Fruit fly (Drosophila melanogaster): Measurements from ENCODE around the gene Acsf2.

The Acsf2 gene

dm6 chr2L:5342119-5342817 is at the start of gene Acsf2 (continued):
- TF ChIP-seq Xrp1 (GFP tag; IDR thresholded peaks at IDR 0.05) = peak; percentile 86
- no peak for TF ChIP-seq Kr (GFP tag; optimal IDR thresholded peaks at IDR 0.05)
- TF ChIP-seq ttk (GFP tag; IDR thresholded peaks at IDR 0.05) = peak; percentile 85
- peak; percentile 89 for TF ChIP-seq CG3838 (GFP tag; optimal IDR thresholded peaks at IDR 0.05)
- peak; percentile 95 for TF ChIP-seq CG12744 (GFP tag; optimal IDR thresholded peaks at IDR 0.05)
- peak; percentile 97 for TF ChIP-seq CG10543 (GFP tag; optimal IDR thresholded peaks at IDR 0.05)
- peak; percentile 83 for TF ChIP-seq Six4 (GFP tag; optimal IDR thresholded peaks at IDR 0.05)
- no peak for TF ChIP-seq hth (optimal IDR thresholded peaks at IDR 0.05)
- peak; percentile 98 for TF ChIP-seq CG13296 (GFP tag; optimal IDR thresholded peaks at IDR 0.05)
- TF ChIP-seq Asciz (GFP tag; optimal IDR thresholded peaks at IDR 0.05) = peak; percentile 73
- peak; percentile 97 for TF ChIP-seq CG7556 (GFP tag; optimal IDR thresholded peaks at IDR 0.05)
- peak; percentile 94 for TF ChIP-seq CrebB (tag; optimal IDR thresholded peaks at IDR 0.05)
- peak; percentile 98 for TF ChIP-seq grau (tag; optimal IDR thresholded peaks at IDR 0.05)
- TF ChIP-seq zen (tag; optimal IDR thresholded peaks at IDR 0.05) = peak; percentile 80
- peak; percentile 5 for TF ChIP-seq wek (GFP tag; optimal IDR thresholded peaks at IDR 0.05)
- no peak for TF ChIP-seq usp (GFP tag; optimal IDR thresholded peaks at IDR 0.05)
- no peak for TF ChIP-seq ftz-f1 (GFP tag; optimal IDR thresholded peaks at IDR 0.05)
- no peak for TF ChIP-seq fd102C (GFP tag; optimal IDR thresholded peaks at IDR 0.05)
- TF ChIP-seq CkIIα-i1 (GFP tag; IDR thresholded peaks at IDR 0.05) = peak; percentile 80
- TF ChIP-seq sens-2 (GFP tag; IDR thresholded peaks at IDR 0.05) = peak; percentile 42; the same call in 1 of the 2 replicates
- TF ChIP-seq CG14050 (GFP tag; IDR thresholded peaks at IDR 0.05) = peak; percentile 89
- TF ChIP-seq MBD-R2 (GFP tag; IDR thresholded peaks at IDR 0.05) = peak; percentile 95
- no peak for TF ChIP-seq Opbp (GFP tag; IDR thresholded peaks at IDR 0.05; ENCODE audit: partially characterized antibody)
- TF ChIP-seq Doc2 (GFP tag; IDR thresholded peaks at IDR 0.05) = peak; percentile 86
- TF ChIP-seq Bgb (GFP tag; IDR thresholded peaks at IDR 0.05; ENCODE audit: partially characterized antibody) = no peak
- TF ChIP-seq HLHmδ (GFP tag; optimal IDR thresholded peaks at IDR 0.05) = no peak
- TF ChIP-seq ranshi (GFP tag; IDR thresholded peaks at IDR 0.05) = peak; percentile 97
- peak; percentile 93 for TF ChIP-seq CG16779 (GFP tag; IDR thresholded peaks at IDR 0.05)
- peak; percentile 24 to 56 for TF ChIP-seq insv (GFP tag; optimal IDR thresholded peaks at IDR 0.05)
- peak; percentile 99 for TF ChIP-seq pho (GFP tag; optimal IDR thresholded peaks at IDR 0.05)
- no peak for TF ChIP-seq lola (GFP tag; optimal IDR thresholded peaks at IDR 0.05)
- peak; percentile 95 to 97 for TF ChIP-seq Hr51 (GFP tag; optimal IDR thresholded peaks at IDR 0.05)
- TF ChIP-seq CG33213 (GFP tag; optimal IDR thresholded peaks at IDR 0.05) = peak; percentile 83
- TF ChIP-seq CG7963 (GFP tag; IDR thresholded peaks at IDR 0.05; ENCODE audit: partially characterized antibody) = no peak
- TF ChIP-seq nerfin-2 (GFP tag; IDR thresholded peaks at IDR 0.05; ENCODE audit: partially characterized antibody) = no peak
- peak; percentile 97 for TF ChIP-seq HHEX (GFP tag; optimal IDR thresholded peaks at IDR 0.05)
- TF ChIP-seq CG8765 (GFP tag; IDR thresholded peaks at IDR 0.05) = peak; percentile 89; the same call in 1 of the 2 replicates
- TF ChIP-seq danr (GFP tag; IDR thresholded peaks at IDR 0.05) = peak; percentile 92
- peak; percentile 93 for TF ChIP-seq emc (GFP tag; optimal IDR thresholded peaks at IDR 0.05)
- TF ChIP-seq CG5953 (GFP tag; IDR thresholded peaks at IDR 0.05) = peak; percentile 52; the same call in 1 of the 2 replicates
- peak; percentile 99 for TF ChIP-seq al (GFP tag; IDR thresholded peaks at IDR 0.05)
- peak; percentile 88 for TF ChIP-seq Max (GFP tag; optimal IDR thresholded peaks at IDR 0.05)
- TF ChIP-seq ham (GFP tag; IDR thresholded peaks at IDR 0.05) = peak; percentile 95
- peak; percentile 68 for TF ChIP-seq ara (GFP tag; IDR thresholded peaks at IDR 0.05)
- peak; percentile 97 for TF ChIP-seq gro (GFP tag; optimal IDR thresholded peaks at IDR 0.05)
- TF ChIP-seq Rfx (GFP tag; IDR thresholded peaks at IDR 0.05) = peak; percentile 99
- peak; percentile 82 for TF ChIP-seq CG10267 (tag; optimal IDR thresholded peaks at IDR 0.05)
- peak; percentile 86 for TF ChIP-seq dm (GFP tag; optimal IDR thresholded peaks at IDR 0.05)
- TF ChIP-seq seq (GFP tag; IDR thresholded peaks at IDR 0.05) = peak; percentile 96
- peak; percentile 98 for TF ChIP-seq CoRest (tag; optimal IDR thresholded peaks at IDR 0.05)

All from whole organism, embryonic.